Fruit fly (Drosophila melanogaster): ENCODE measurements around the gene CG33178.
A peak's percentile ranks its signal among the peaks of the same experiment; 100 is the strongest.

Gene CG33178

DNA sequence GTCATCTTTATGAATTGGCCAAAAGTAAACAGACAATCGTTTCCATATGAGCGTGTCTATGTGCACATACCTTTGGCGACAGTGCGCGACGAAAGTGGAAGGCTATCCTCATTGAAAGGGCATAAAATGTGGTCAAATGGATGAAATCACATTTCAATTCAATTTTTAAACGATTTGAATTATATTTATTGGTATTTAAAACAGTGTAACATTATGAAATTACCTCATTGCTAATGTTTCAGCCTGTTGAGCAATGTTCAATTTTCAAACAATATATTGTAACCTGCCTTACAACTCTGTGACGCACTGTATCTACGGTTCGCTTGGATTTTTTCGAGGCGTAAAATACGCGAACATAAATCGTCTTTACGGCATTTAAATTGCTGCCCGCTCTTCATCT lies 37.5 kb downstream of the CG33178 start (continued):
- TF ChIP-seq vfl (GFP tag; optimal IDR thresholded peaks at IDR 0.05) (no peak), pros (GFP tag; optimal IDR thresholded peaks at IDR 0.05) (no peak), Ets97D (GFP tag; optimal IDR thresholded peaks at IDR 0.05) (no peak), CG31365 (tag; optimal IDR thresholded peaks at IDR 0.05) (no peak), amos (GFP tag; IDR thresholded peaks at IDR 0.05; ENCODE audit: partially characterized antibody) (no peak), CG4617 (GFP tag; optimal IDR thresholded peaks at IDR 0.05; ENCODE audit: borderline replicate concordance) (no peak), Hmr (GFP tag; optimal IDR thresholded peaks at IDR 0.05) (peak; percentile 30), CG9797 (GFP tag; optimal IDR thresholded peaks at IDR 0.05) (no peak), h (optimal IDR thresholded peaks at IDR 0.05) (no peak), CG18011 (GFP tag; optimal IDR thresholded peaks at IDR 0.05) (no peak), lab (GFP tag; optimal IDR thresholded peaks at IDR 0.05) (peak; percentile 66), CG1792 (GFP tag; optimal IDR thresholded peaks at IDR 0.05) (no peak), CG8281 (tag; optimal IDR thresholded peaks at IDR 0.05) (no peak), phol (tag; optimal IDR thresholded peaks at IDR 0.05) (no peak), CG4730 (GFP tag; IDR thresholded peaks at IDR 0.05) (0 out of 2 replicates have a peak, but pooled peaks have one; percentile 6), jing (GFP tag; optimal IDR thresholded peaks at IDR 0.05) (no peak), yki (optimal IDR thresholded peaks at IDR 0.05) (no peak), CG32772 (GFP tag; IDR thresholded peaks at IDR 0.05) (peak; percentile 19; the same call in 1 of the 2 replicates), CG8765 (GFP tag; IDR thresholded peaks at IDR 0.05) (no peak; the same call in 1 of the 2 replicates), HLH3B (GFP tag; IDR thresholded peaks at IDR 0.05) (no peak), Mad (GFP tag; optimal IDR thresholded peaks at IDR 0.05) (no peak), HmgD (GFP tag; optimal IDR thresholded peaks at IDR 0.05) (no peak), ci (GFP tag; IDR thresholded peaks at IDR 0.05) (no peak), CG5953 (GFP tag; IDR thresholded peaks at IDR 0.05) (no peak), BtbVII (GFP tag; optimal IDR thresholded peaks at IDR 0.05) (no peak), bowl (GFP tag; IDR thresholded peaks at IDR 0.05) (no peak), CG9609 (GFP tag; optimal IDR thresholded peaks at IDR 0.05) (no peak), mam (GFP tag; optimal IDR thresholded peaks at IDR 0.05) (peak; percentile 54), HmgZ (tag; optimal IDR thresholded peaks at IDR 0.05) (peak; percentile 38), Side (GFP tag; optimal IDR thresholded peaks at IDR 0.05) (no peak), CG12071 (GFP tag; optimal IDR thresholded peaks at IDR 0.05) (peak; percentile 21), kah (GFP tag; optimal IDR thresholded peaks at IDR 0.05) (no peak), CG4707 (GFP tag; optimal IDR thresholded peaks at IDR 0.05) (no peak), tgo (GFP tag; IDR thresholded peaks at IDR 0.05) (no peak), psq (GFP tag; optimal IDR thresholded peaks at IDR 0.05) (no peak), CG6689 (GFP tag; IDR thresholded peaks at IDR 0.05) (0 out of 2 replicates have a peak, but pooled peaks have one; percentile 46), lbe (GFP tag; optimal IDR thresholded peaks at IDR 0.05) (no peak), CG9437 (GFP tag; optimal IDR thresholded peaks at IDR 0.05) (no peak), CG10274 (GFP tag; optimal IDR thresholded peaks at IDR 0.05) (peak; percentile 4), CG6854 (GFP tag; optimal IDR thresholded peaks at IDR 0.05) (no peak), sd (tag; optimal IDR thresholded peaks at IDR 0.05) (peak; percentile 39), Dfd (GFP tag; optimal IDR thresholded peaks at IDR 0.05) (no peak), crc (GFP tag; optimal IDR thresholded peaks at IDR 0.05) (no peak), bsh (GFP tag; optimal IDR thresholded peaks at IDR 0.05) (no peak), wek (GFP tag; optimal IDR thresholded peaks at IDR 0.05) (no peak), ken (GFP tag; IDR thresholded peaks at IDR 0.05) (no peak), jumu (GFP tag; optimal IDR thresholded peaks at IDR 0.05) (no peak), CG5245 (GFP tag; optimal IDR thresholded peaks at IDR 0.05) (no peak), CG18262 (tag; optimal IDR thresholded peaks at IDR 0.05) (peak; percentile 12), aop (GFP tag; IDR thresholded peaks at IDR 0.05) (no peak), CG13296 (GFP tag; optimal IDR thresholded peaks at IDR 0.05) (peak; percentile 33), CG3726 (GFP tag; IDR thresholded peaks at IDR 0.05) (no peak)

All from whole organism, embryonic.